Fruit fly (Drosophila melanogaster) whole organism, embryonic: Measurements from ENCODE around the gene gce.

Experiments
- Adf1 ChIP-seq: fragments of 200-800 bp; sonication (Bioruptor generic); IDR thresholded peaks from 2 replicates; pipeline ENCODE4 v1.3.6; 2022; ENCODE audit warnings: missing biosample characterization, missing genetic modification characterization
- Antp ChIP-seq: fragments of 200-800 bp; sonication (Bioruptor generic); optimal IDR thresholded peaks from 3 replicates; lab custom pipeline; 2016; ENCODE audit warnings: missing biosample characterization, missing genetic modification characterization
- B-H2 ChIP-seq: fragments of 200-800 bp; sonication (Bioruptor generic); optimal IDR thresholded peaks from 2 replicates; lab custom pipeline; 2018; ENCODE audit warnings: missing biosample characterization, mild to moderate bottlenecking, missing genetic modification characterization
- Blimp-1 ChIP-seq: fragments of 200-800 bp; sonication (Bioruptor generic); optimal IDR thresholded peaks from 3 replicates; lab custom pipeline; 2018; ENCODE audit warnings: missing biosample characterization, missing genetic modification characterization, mild to moderate bottlenecking, moderate library complexity, missing genetic modification reagents
- CG10321 ChIP-seq: fragments of 200-800 bp; sonication (Bioruptor generic); IDR thresholded peaks from 2 replicates; pipeline ENCODE4 v1.3.6; 2022; ENCODE audit warnings: missing biosample characterization, missing genetic modification characterization
- CG12299 ChIP-seq: fragments of 200-800 bp; sonication (Bioruptor generic); optimal IDR thresholded peaks from 2 replicates; lab custom pipeline; 2018; ENCODE audit warnings: missing biosample characterization, mild to moderate bottlenecking, missing genetic modification characterization
- CG15514 ChIP-seq: fragments of 200-800 bp; sonication (Bioruptor generic); optimal IDR thresholded peaks from 3 replicates; lab custom pipeline; 2017; ENCODE audit warnings: missing biosample characterization, missing genetic modification characterization, mild to moderate bottlenecking, moderate library complexity, missing genetic modification reagents
- CG15696 ChIP-seq: fragments of 200-800 bp; sonication (Bioruptor generic); optimal IDR thresholded peaks from 2 replicates; lab custom pipeline; 2019; ENCODE audit warnings: missing biosample characterization, mild to moderate bottlenecking, missing genetic modification characterization, moderate library complexity
- CG16779 ChIP-seq: fragments of 200-800 bp; sonication (Bioruptor generic); IDR thresholded peaks from 2 replicates; pipeline ENCODE4 v1.3.6; 2022; ENCODE audit warnings: missing biosample characterization, missing genetic modification characterization
- CG17328 ChIP-seq: fragments of 200-800 bp; sonication (Bioruptor generic); IDR thresholded peaks from 2 replicates; pipeline ENCODE4 v1.3.6; 2022; ENCODE audit warnings: missing biosample characterization, missing genetic modification characterization
- CG2116 ChIP-seq: fragments of 200-800 bp; sonication (Bioruptor generic); optimal IDR thresholded peaks from 3 replicates; lab custom pipeline; 2018; ENCODE audit warnings: missing biosample characterization, mild to moderate bottlenecking, missing genetic modification characterization
- CG2199 ChIP-seq: fragments of 200-800 bp; sonication (Bioruptor generic); IDR thresholded peaks from 3 replicates; pipeline ENCODE4 v1.3.6; 2022; ENCODE audit warnings: missing biosample characterization, missing genetic modification characterization
- CG3065 ChIP-seq: fragments of 200-800 bp; sonication (Bioruptor generic); optimal IDR thresholded peaks from 2 replicates; lab custom pipeline; 2016; ENCODE audit warnings: missing biosample characterization, missing genetic modification characterization
- CG31224 ChIP-seq: fragments of 200-800 bp; sonication (Bioruptor generic); IDR thresholded peaks from 2 replicates; pipeline ENCODE4 v1.3.6; 2022; ENCODE audit warnings: missing biosample characterization, missing genetic modification characterization
- CG31388 ChIP-seq: fragments of 200-800 bp; sonication (Bioruptor generic); optimal IDR thresholded peaks from 2 replicates; lab custom pipeline; 2016; ENCODE audit warnings: missing biosample characterization, missing genetic modification characterization
- CG3163 ChIP-seq: fragments of 200-800 bp; sonication (Bioruptor generic); optimal IDR thresholded peaks from 3 replicates; lab custom pipeline; 2016; ENCODE audit warnings: missing biosample characterization, missing genetic modification characterization
- CG32532 ChIP-seq: fragments of 200-800 bp; sonication (Bioruptor generic); IDR thresholded peaks from 2 replicates; pipeline ENCODE4 v1.3.6; 2022; ENCODE audit warnings: missing biosample characterization, missing genetic modification characterization
- CG3838 ChIP-seq: fragments of 200-800 bp; sonication (Bioruptor generic); optimal IDR thresholded peaks from 3 replicates; lab custom pipeline; 2016; ENCODE audit warnings: missing biosample characterization, missing genetic modification characterization
- CG4707 ChIP-seq: fragments of 200-800 bp; sonication (Bioruptor generic); optimal IDR thresholded peaks from 2 replicates; lab custom pipeline; 2018; ENCODE audit warnings: missing biosample characterization, mild to moderate bottlenecking, missing genetic modification characterization, moderate library complexity
- CG6254 ChIP-seq: fragments of 200-800 bp; sonication (Bioruptor generic); optimal IDR thresholded peaks from 3 replicates; lab custom pipeline; 2017; ENCODE audit warnings: mild to moderate bottlenecking, missing biosample characterization, missing genetic modification reagents, missing genetic modification characterization
- CG7271 ChIP-seq: fragments of 200-800 bp; sonication (Bioruptor generic); optimal IDR thresholded peaks from 2 replicates; lab custom pipeline; 2018; ENCODE audit warnings: missing biosample characterization, mild to moderate bottlenecking, missing genetic modification characterization, moderate library complexity
- CG7963 ChIP-seq: fragments of 200-800 bp; sonication (Bioruptor generic); IDR thresholded peaks from 3 replicates; pipeline ENCODE4 v1.3.6; 2022; ENCODE audit warnings: missing biosample characterization, missing genetic modification characterization; ENCODE audit not compliant: partially characterized antibody
- CG8359 ChIP-seq: fragments of 200-800 bp; sonication (Bioruptor generic); optimal IDR thresholded peaks from 2 replicates; lab custom pipeline; 2017; ENCODE audit warnings: missing biosample characterization, mild to moderate bottlenecking, missing genetic modification characterization, borderline replicate concordance
- CG8478 ChIP-seq: fragments of >200 bp; optimal IDR thresholded peaks from 2 replicates; lab custom pipeline; 2018
- CG8924 ChIP-seq: fragments of 200-800 bp; optimal IDR thresholded peaks from 3 replicates; lab custom pipeline; 2019; ENCODE audit warnings: missing biosample characterization, mild to moderate bottlenecking, missing genetic modification characterization, moderate library complexity
- CG9817 ChIP-seq: fragments of 200-800 bp; sonication (Bioruptor generic); optimal IDR thresholded peaks from 2 replicates; lab custom pipeline; 2018; ENCODE audit warnings: missing biosample characterization, mild to moderate bottlenecking, missing genetic modification characterization, moderate library complexity
- CTCF ChIP-seq: fragments of 200-800 bp; sonication (Bioruptor generic); optimal IDR thresholded peaks from 2 replicates; lab custom pipeline; 2017; ENCODE audit warnings: missing biosample characterization, mild to moderate bottlenecking, missing genetic modification characterization, moderate library complexity
- Deaf1 ChIP-seq: fragments of 200-800 bp; optimal IDR thresholded peaks from 3 replicates; lab custom pipeline; 2019; ENCODE audit warnings: missing biosample characterization, mild to moderate bottlenecking, missing genetic modification characterization, moderate library complexity
- Dip2 ChIP-seq: fragments of 200-800 bp; sonication (Bioruptor generic); IDR thresholded peaks from 2 replicates; pipeline ENCODE4 v1.3.6; 2022; ENCODE audit warnings: missing biosample characterization, missing genetic modification characterization
- Ets65A ChIP-seq: fragments of 200-800 bp; sonication (Bioruptor generic); peaks from one replicate; lab custom pipeline; 2016; ENCODE audit warnings: missing biosample characterization, missing genetic modification characterization
- GATAe ChIP-seq: fragments of 200-800 bp; sonication (Bioruptor generic); conservative IDR thresholded peaks from 2 replicates; pipeline ENCODE4 v1.3.6; 2022; ENCODE audit warnings: missing biosample characterization, missing genetic modification characterization
- Hr39 ChIP-seq: fragments of >200 bp; optimal IDR thresholded peaks from 2 replicates; lab custom pipeline; 2017
- Kr ChIP-seq: fragments of 200-800 bp; sonication (Bioruptor generic); optimal IDR thresholded peaks from 2 replicates; lab custom pipeline; 2017; ENCODE audit warnings: missing biosample characterization, mild to moderate bottlenecking, missing genetic modification characterization
- Med ChIP-seq: fragments of 200-800 bp; sonication (Bioruptor generic); peaks from one replicate; lab custom pipeline; 2016; ENCODE audit warnings: missing biosample characterization, missing genetic modification characterization, mild to moderate bottlenecking, inconsistent platforms, moderate library complexity
- Neu2 ChIP-seq: fragments of 200-800 bp; sonication (Bioruptor generic); optimal IDR thresholded peaks from 3 replicates; lab custom pipeline; 2016; ENCODE audit warnings: missing biosample characterization, missing genetic modification characterization, borderline replicate concordance
- Nf-YB ChIP-seq: fragments of 200-800 bp; sonication (Bioruptor generic); optimal IDR thresholded peaks from 3 replicates; lab custom pipeline; 2019; ENCODE audit warnings: missing biosample characterization, mild to moderate bottlenecking, missing genetic modification characterization, moderate library complexity
- Opbp ChIP-seq: fragments of 200-800 bp; sonication (Bioruptor generic); IDR thresholded peaks from 3 replicates; pipeline ENCODE4 v1.3.6; 2022; ENCODE audit warnings: missing biosample characterization, missing genetic modification characterization; ENCODE audit not compliant: partially characterized antibody
- bab2 ChIP-seq: fragments of 200-800 bp; sonication (Bioruptor generic); optimal IDR thresholded peaks from 2 replicates; lab custom pipeline; 2016; ENCODE audit warnings: missing biosample characterization, missing genetic modification characterization
- cg ChIP-seq: fragments of 200-800 bp; sonication (Bioruptor generic); optimal IDR thresholded peaks from 3 replicates; lab custom pipeline; 2019; ENCODE audit warnings: missing biosample characterization, mild to moderate bottlenecking, missing genetic modification characterization, moderate library complexity
- hb ChIP-seq: fragments of 200-800 bp; sonication (Bioruptor generic); IDR thresholded peaks from 3 replicates; pipeline ENCODE4 v1.3.6; 2022; ENCODE audit warnings: missing biosample characterization, missing genetic modification characterization; ENCODE audit not compliant: partially characterized antibody
- lbe ChIP-seq: fragments of 200-800 bp; sonication (Bioruptor generic); optimal IDR thresholded peaks from 2 replicates; lab custom pipeline; 2016; ENCODE audit warnings: missing biosample characterization, mild to moderate bottlenecking, missing genetic modification characterization
- seq ChIP-seq: fragments of 200-800 bp; sonication (Bioruptor generic); IDR thresholded peaks from 2 replicates; pipeline ENCODE4 v1.3.6; 2022; ENCODE audit warnings: missing biosample characterization, missing genetic modification characterization
- sqz ChIP-seq: fragments of 200-800 bp; sonication (Bioruptor generic); optimal IDR thresholded peaks from 3 replicates; lab custom pipeline; 2018; ENCODE audit warnings: missing biosample characterization, mild to moderate bottlenecking, missing genetic modification characterization
- sr ChIP-seq: fragments of 200-800 bp; sonication (Bioruptor generic); IDR thresholded peaks from 3 replicates; pipeline ENCODE4 v1.3.6; 2022; ENCODE audit warnings: missing biosample characterization, missing genetic modification characterization
- twi ChIP-seq: fragments of 200-800 bp; optimal IDR thresholded peaks from 2 replicates; lab custom pipeline; 2019; ENCODE audit warnings: missing biosample characterization, mild to moderate bottlenecking, missing genetic modification characterization, moderate library complexity

gce gene

dm6 chrX:15344473-15345331, 47.1 kb downstream of the gce start, which contains the start of the genes CG12608 and Prp5 (continued):
- TF ChIP-seq B-H2 (GFP tag; lab: Kevin White, UChicago) (peak; percentile 6), hb (GFP tag; lab: Robert Waterston, UW) (0 out of 3 replicates have a peak, but pooled peaks have one; percentile 26), CG3163 (no peak), CG7963 (peak; percentile 64), CG15514 (GFP tag; lab: Kevin White, UChicago) (peak; percentile 43), CG4707 (GFP tag; lab: Kevin White, UChicago) (no peak), Neu2 (GFP tag; lab: Kevin White, UChicago) (no peak), Opbp (GFP tag; lab: Robert Waterston, UW) (peak; percentile 63; the same call in 2 of the 3 replicates)

dm6 chrX:15352692-15353091, 55.1 kb downstream of the gce start:
- TF ChIP-seq Blimp-1 (GFP tag; lab: Kevin White, UChicago) (no peak), Med (GFP tag; lab: Kevin White, UChicago) (peak; percentile 54)
- TF ChIP-seq, all 482 proteins: peak for 1

dm6 chrX:15353654-15354053, 56.1 kb downstream of the gce start:
- TF ChIP-seq Antp (GFP tag; lab: Kevin White, UChicago): no peak
- no peak for TF ChIP-seq CG6254 (GFP tag; lab: Kevin White, UChicago)
- no peak for TF ChIP-seq CG31388 (GFP tag; lab: Kevin White, UChicago)
- TF ChIP-seq CG15696 (tag; lab: Kevin White, UChicago): peak; percentile 33
- peak; percentile 89 for TF ChIP-seq CTCF (GFP tag; lab: Kevin White, UChicago)
- no peak for TF ChIP-seq CG16779
- TF ChIP-seq Med (GFP tag; lab: Kevin White, UChicago): peak; percentile 10
- TF ChIP-seq Dip2 (GFP tag; lab: Robert Waterston, UW): peak; percentile 87

- TF ChIP-seq seq (GFP tag; lab: Robert Waterston, UW) (0 out of 2 replicates have a peak, but pooled peaks have one; percentile 47), Adf1 (0 out of 2 replicates have a peak, but pooled peaks have one; percentile 24), CG12299 (no peak), sr (GFP tag; lab: Robert Waterston, UW) (no peak), twi (tag; lab: Kevin White, UChicago) (peak; percentile 28), CG31224 (GFP tag; lab: Robert Waterston, UW) (no peak), CG17328 (GFP tag; lab: Robert Waterston, UW) (no peak), CG10321 (GFP tag; lab: Robert Waterston, UW) (peak; percentile 83), CG8359 (GFP tag; lab: Kevin White, UChicago) (no peak), CG32532 (GFP tag; lab: Robert Waterston, UW) (no peak), Ets65A (GFP tag; lab: Kevin White, UChicago) (peak; percentile 74), Hr39 (peak; percentile 13), CG8478 (peak; percentile 87), Kr (GFP tag; lab: Kevin White, UChicago) (no peak), CG9817 (no peak), CG3065 (GFP tag; lab: Kevin White, UChicago) (no peak), CG8924 (tag; lab: Kevin White, UChicago) (peak; percentile 19), CG2116 (GFP tag; lab: Kevin White, UChicago) (no peak), lbe (GFP tag; lab: Kevin White, UChicago) (no peak), Deaf1 (peak; percentile 26), bab2 (no peak), Nf-YB (GFP tag; lab: Kevin White, UChicago) (peak; percentile 95), cg (GFP tag; lab: Kevin White, UChicago) (peak; percentile 53), sqz (peak; percentile 79), CG3838 (GFP tag; lab: Kevin White, UChicago) (no peak), GATAe (GFP tag; lab: Robert Waterston, UW) (no peak), CG2199 (GFP tag; lab: Robert Waterston, UW) (0 out of 3 replicates have a peak, but pooled peaks have one; percentile 33), CG7271 (tag; lab: Kevin White, UChicago) (no peak)
These were observed 58.8 kb downstream of the gce start for dm6 chrX:15356410-15356809.
